Worm (Caenorhabditis elegans): ENCODE data around the gene cls-1.

ce11 chrIII:7557930-7558470, 50.0 kb downstream of the cls-1 start:
- TF ChIP-seq dao-5 (tag; optimal IDR thresholded peaks at IDR 0.05): no peak
- no peak for TF ChIP-seq him-1 (tag; optimal IDR thresholded peaks at IDR 0.05)

All from whole organism, L4/young adult.